Worm (Caenorhabditis elegans) whole organism, L4 larva: ENCODE data around the gene C14A4.12.

Experiments
- F44E2.7 ChIP-seq: fragments of 200-800 bp; sonication (Bioruptor generic); IDR thresholded peaks from 2 replicates; pipeline ENCODE4 v2.1.2; 2022; ENCODE audit warnings: missing genetic modification characterization, missing compliant biosample characterization
- ama-1 ChIP-seq: fragments of 150-350 bp; optimal IDR thresholded peaks from 2 replicates; lab custom pipeline; 2014; ENCODE audit warnings: inconsistent platforms, mixed read lengths
- lin-39 ChIP-seq: fragments of 150-350 bp; optimal IDR thresholded peaks from 2 replicates; lab custom pipeline; 2014; ENCODE audit warnings: missing biosample characterization, missing genetic modification reagents, missing genetic modification characterization
- nhr-237 ChIP-seq: sonication (generic microtip); optimal IDR thresholded peaks from 2 replicates; lab custom pipeline; 2017; ENCODE audit warnings: missing biosample characterization, missing genetic modification characterization
- nhr-25 ChIP-seq: sonication (generic microtip); optimal IDR thresholded peaks from 2 replicates; lab custom pipeline; 2017; ENCODE audit warnings: missing genetic modification characterization, mild to moderate bottlenecking, missing compliant biosample characterization, antibody characterized with exemption, moderate library complexity, borderline replicate concordance; ENCODE audit not compliant: insufficient read depth
- nhr-6 ChIP-seq: fragments of 150-350 bp; optimal IDR thresholded peaks from 2 replicates; lab custom pipeline; 2014; ENCODE audit warnings: missing biosample characterization, missing genetic modification characterization
- nhr-76 ChIP-seq: fragments of 150-350 bp; optimal IDR thresholded peaks from 2 replicates; lab custom pipeline; 2014; ENCODE audit warnings: missing biosample characterization, missing genetic modification characterization

DNA sequence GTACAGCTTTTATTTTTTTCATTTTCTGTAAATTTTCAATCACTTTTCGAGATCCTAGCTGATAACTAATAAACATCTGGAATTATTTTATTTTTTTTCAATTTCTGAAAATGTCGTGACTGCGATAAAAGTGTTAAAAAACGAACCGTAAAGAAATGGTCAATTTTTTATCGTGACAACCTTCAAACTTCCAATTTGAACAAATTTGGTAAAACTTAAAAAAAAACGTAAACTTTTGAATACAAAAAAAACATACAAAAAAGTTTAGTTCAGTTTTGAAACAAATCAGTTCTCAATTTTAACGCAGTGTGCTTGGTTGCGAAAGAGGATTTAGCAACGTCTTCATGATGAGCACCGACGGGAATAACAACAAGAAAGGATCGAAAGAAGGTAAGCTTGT is 40.9 kb upstream of the C14A4.12 start, which contains the start of gene C06A1.3:
- TF ChIP-seq lin-39: no peak
- no peak for TF ChIP-seq nhr-6
- no peak for TF ChIP-seq ama-1 (lab: Kevin White, UChicago)
- no peak for TF ChIP-seq nhr-76
- TF ChIP-seq nhr-237 (tag; lab: Kevin White, UChicago): no peak
- no peak for TF ChIP-seq F44E2.7 (GFP tag; lab: Robert Waterston, UW)
- TF ChIP-seq nhr-25 (tag; lab: Kevin White, UChicago): no peak
